Worm (Caenorhabditis elegans): ENCODE results near the gene sdz-9.

ce11 chrII:2791693-2792092, 18.3 kb upstream of the sdz-9 start:
- no peak for TF ChIP-seq odd-2 (tag; optimal IDR thresholded peaks at IDR 0.05)
- TF ChIP-seq ceh-31 (tag; optimal IDR thresholded peaks at IDR 0.05) = no peak
- TF ChIP-seq unc-3 (GFP tag; conservative IDR thresholded peaks at IDR 0.05) = no peak
- no peak for TF ChIP-seq unc-3 (tag; optimal IDR thresholded peaks at IDR 0.05)
- TF ChIP-seq tbx-2 (tag; optimal IDR thresholded peaks at IDR 0.05) = no peak
- no peak for TF ChIP-seq pqm-1 (tag; optimal IDR thresholded peaks at IDR 0.05)
- no peak for TF ChIP-seq hlh-15 (tag; optimal IDR thresholded peaks at IDR 0.05)
- no peak for TF ChIP-seq sox-2 (GFP tag; IDR thresholded peaks at IDR 0.05)
- no peak for TF ChIP-seq unc-42 (tag; optimal IDR thresholded peaks at IDR 0.05)
- TF ChIP-seq pros-1 (tag; optimal IDR thresholded peaks at IDR 0.05) = no peak
- no peak for TF ChIP-seq dmd-4 (tag; optimal IDR thresholded peaks at IDR 0.05; ENCODE audit: borderline replicate concordance)
- TF ChIP-seq fkh-10 (GFP tag; optimal IDR thresholded peaks at IDR 0.05) = no peak
- no peak for TF ChIP-seq hlh-13 (GFP tag; optimal IDR thresholded peaks at IDR 0.05)
